Worm (Caenorhabditis elegans): Measurements from ENCODE around the gene sop-2.

ce11 chrII:12300680-12301079, 39.1 kb upstream of the sop-2 start:
- no peak for TF ChIP-seq him-1 (tag; optimal IDR thresholded peaks at IDR 0.05)
- TF ChIP-seq dao-5 (tag; optimal IDR thresholded peaks at IDR 0.05): no peak
- TF ChIP-seq W03F9.2 (tag; optimal IDR thresholded peaks at IDR 0.05): no peak
